Worm (Caenorhabditis elegans) whole organism, mixed stage, embryonic: Measurements from ENCODE around the gene aipr-1.

Experiments used
- M03D4.4 ChIP-seq: sonication (generic microtip); optimal IDR thresholded peaks from 2 replicates; lab custom pipeline; 2017; ENCODE audit warnings: mild to moderate bottlenecking, missing genetic modification characterization, missing compliant biosample characterization
- bed-3 ChIP-seq: fragments of 200-800 bp; sonication (Bioruptor generic); optimal IDR thresholded peaks from 3 replicates; lab custom pipeline; 2018; ENCODE audit warnings: mild to moderate bottlenecking, missing genetic modification characterization, moderate library complexity, missing compliant biosample characterization
- blmp-1 ChIP-seq: fragments of 150-350 bp; optimal IDR thresholded peaks from 2 replicates; lab custom pipeline; 2014; ENCODE audit warnings: missing biosample characterization, missing genetic modification characterization
- ceh-39 ChIP-seq: fragments of 150-350 bp; optimal IDR thresholded peaks from 2 replicates; lab custom pipeline; 2014; ENCODE audit warnings: missing biosample characterization, missing genetic modification characterization
- ceh-43 ChIP-seq: fragments of 200-800 bp; sonication (Bioruptor generic); optimal IDR thresholded peaks from 2 replicates; lab custom pipeline; 2018; ENCODE audit warnings: mild to moderate bottlenecking, missing genetic modification characterization, moderate library complexity, missing compliant biosample characterization
- ceh-83 ChIP-seq: fragments of 200-800 bp; sonication (Bioruptor generic); optimal IDR thresholded peaks from 2 replicates; lab custom pipeline; 2018; ENCODE audit warnings: mild to moderate bottlenecking, missing genetic modification characterization, missing compliant biosample characterization
- ces-1 ChIP-seq: fragments of 150-350 bp; optimal IDR thresholded peaks from 2 replicates; lab custom pipeline; 2014; ENCODE audit warnings: missing biosample characterization, missing genetic modification reagents, missing genetic modification characterization
- cnd-1 ChIP-seq: fragments of 200-800 bp; sonication (Bioruptor generic); optimal IDR thresholded peaks from 2 replicates; lab custom pipeline; 2018; ENCODE audit warnings: mild to moderate bottlenecking, missing genetic modification characterization, missing compliant biosample characterization
- drap-1 ChIP-seq: fragments of 200-800 bp; sonication (Bioruptor generic); optimal IDR thresholded peaks from 3 replicates; lab custom pipeline; 2018; ENCODE audit warnings: mild to moderate bottlenecking, missing genetic modification characterization, missing compliant biosample characterization
- elt-1 ChIP-seq: sonication (generic microtip); optimal IDR thresholded peaks from 2 replicates; lab custom pipeline; 2017; ENCODE audit warnings: missing genetic modification characterization, mild to moderate bottlenecking, missing compliant biosample characterization, antibody characterized with exemption, moderate library complexity, borderline replicate concordance; ENCODE audit not compliant: insufficient read depth
- elt-3 ChIP-seq: fragments of 150-350 bp; optimal IDR thresholded peaks from 2 replicates; lab custom pipeline; 2014; ENCODE audit warnings: missing biosample characterization, missing genetic modification characterization
- flh-1 ChIP-seq: fragments of 200-800 bp; sonication (Bioruptor generic); optimal IDR thresholded peaks from 2 replicates; lab custom pipeline; 2018; ENCODE audit warnings: mild to moderate bottlenecking, missing genetic modification characterization, moderate library complexity, missing compliant biosample characterization
- ham-2 ChIP-seq: fragments of 200-800 bp; sonication (Bioruptor generic); optimal IDR thresholded peaks from 2 replicates; lab custom pipeline; 2018; ENCODE audit warnings: mild to moderate bottlenecking, missing genetic modification characterization, missing compliant biosample characterization
- hlh-1 ChIP-seq: fragments of 150-350 bp; optimal IDR thresholded peaks from 2 replicates; lab custom pipeline; 2014; ENCODE audit warnings: missing biosample characterization, missing genetic modification reagents, missing genetic modification characterization
- lin-13 ChIP-seq: fragments of 150-350 bp; optimal IDR thresholded peaks from 2 replicates; lab custom pipeline; 2014; ENCODE audit warnings: missing biosample characterization, missing genetic modification characterization
- lin-32 ChIP-seq: fragments of 200-800 bp; sonication (Bioruptor generic); optimal IDR thresholded peaks from 2 replicates; lab custom pipeline; 2018; ENCODE audit warnings: mild to moderate bottlenecking, missing genetic modification characterization, missing compliant biosample characterization
- lsy-2 ChIP-seq: fragments of 150-350 bp; optimal IDR thresholded peaks from 2 replicates; lab custom pipeline; 2014; ENCODE audit warnings: missing biosample characterization, missing genetic modification characterization
- mab-5 ChIP-seq: fragments of 150-350 bp; optimal IDR thresholded peaks from 2 replicates; lab custom pipeline; 2014; ENCODE audit warnings: missing biosample characterization, missing genetic modification characterization
- mep-1 ChIP-seq: fragments of 150-350 bp; optimal IDR thresholded peaks from 2 replicates; lab custom pipeline; 2017; ENCODE audit warnings: missing biosample characterization, missing genetic modification reagents, missing genetic modification characterization, inconsistent platforms
- nhr-12 ChIP-seq: fragments of 150-350 bp; optimal IDR thresholded peaks from 2 replicates; lab custom pipeline; 2014; ENCODE audit warnings: missing biosample characterization, missing genetic modification characterization
- nhr-2 ChIP-seq: fragments of 150-350 bp; optimal IDR thresholded peaks from 2 replicates; lab custom pipeline; 2014; ENCODE audit warnings: missing biosample characterization, missing genetic modification characterization
- nhr-237 ChIP-seq: fragments of 150-350 bp; optimal IDR thresholded peaks from 2 replicates; lab custom pipeline; 2014; ENCODE audit warnings: missing biosample characterization, missing genetic modification characterization
- nhr-76 ChIP-seq: sonication (generic microtip); optimal IDR thresholded peaks from 2 replicates; lab custom pipeline; 2017; ENCODE audit warnings: missing biosample characterization, missing genetic modification characterization
- pha-4 ChIP-seq: fragments of 150-350 bp; optimal IDR thresholded peaks from 2 replicates; lab custom pipeline; 2018; ENCODE audit warnings: missing biosample characterization, missing genetic modification reagents, missing genetic modification characterization
- sem-2 ChIP-seq: fragments of 200-800 bp; sonication (Bioruptor generic); optimal IDR thresholded peaks from 2 replicates; lab custom pipeline; 2018; ENCODE audit warnings: mild to moderate bottlenecking, missing genetic modification characterization, missing compliant biosample characterization
- sptf-1 ChIP-seq: sonication (generic microtip); optimal IDR thresholded peaks from 2 replicates; lab custom pipeline; 2017; ENCODE audit warnings: mild to moderate bottlenecking, missing genetic modification characterization, moderate library complexity, missing compliant biosample characterization
- tbx-8 ChIP-seq: fragments of 200-800 bp; sonication (Bioruptor generic); optimal IDR thresholded peaks from 2 replicates; lab custom pipeline; 2018; ENCODE audit warnings: mild to moderate bottlenecking, missing genetic modification characterization, moderate library complexity, missing compliant biosample characterization
- unc-120 ChIP-seq: sonication (generic microtip); optimal IDR thresholded peaks from 2 replicates; lab custom pipeline; 2017; ENCODE audit warnings: missing genetic modification characterization, missing compliant biosample characterization; ENCODE audit not compliant: poor library complexity, severe bottlenecking
- unc-39 ChIP-seq: fragments of 150-350 bp; optimal IDR thresholded peaks from 2 replicates; lab custom pipeline; 2014; ENCODE audit warnings: missing biosample characterization, missing genetic modification characterization
- unc-62 ChIP-seq: fragments of 150-350 bp; optimal IDR thresholded peaks from 2 replicates; lab custom pipeline; 2014; ENCODE audit warnings: missing biosample characterization, missing genetic modification reagents, missing genetic modification characterization
- zip-8 ChIP-seq: fragments of 150-350 bp; optimal IDR thresholded peaks from 2 replicates; lab custom pipeline; 2014; ENCODE audit warnings: missing biosample characterization, missing genetic modification characterization
- ztf-11 ChIP-seq: fragments of 150-350 bp; optimal IDR thresholded peaks from 2 replicates; lab custom pipeline; 2014; ENCODE audit warnings: missing biosample characterization, missing genetic modification characterization

aipr-1 gene

DNA sequence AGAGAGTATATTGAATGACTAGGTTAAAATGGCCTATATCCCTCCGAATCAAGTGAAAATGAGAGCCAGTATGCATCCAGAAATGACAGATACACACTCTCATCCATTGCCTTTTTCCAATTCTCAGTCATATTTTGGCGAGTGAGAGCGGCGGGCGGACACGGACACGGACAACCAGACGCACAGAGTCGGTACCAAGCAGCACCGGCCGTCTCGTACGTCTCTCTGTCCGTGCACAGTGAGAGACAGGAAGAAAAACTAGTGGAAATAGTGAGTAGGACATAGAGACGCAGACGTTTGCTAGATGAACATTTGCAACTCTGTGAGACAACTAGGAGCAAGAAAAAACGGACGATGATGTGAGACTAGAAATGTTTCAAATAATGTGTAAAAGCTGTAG, 30.8 kb downstream of the aipr-1 start:
- TF ChIP-seq unc-39 (tag; lab: Kevin White, UChicago) = no peak
- no peak for TF ChIP-seq elt-1
- TF ChIP-seq unc-120 (tag; lab: Kevin White, UChicago) = peak; percentile 5
- TF ChIP-seq sem-2 = no peak
- no peak for TF ChIP-seq nhr-237 (tag; lab: Kevin White, UChicago)
- TF ChIP-seq M03D4.4 (tag; lab: Kevin White, UChicago) = no peak
- no peak for TF ChIP-seq hlh-1 (tag; lab: Kevin White, UChicago)
- TF ChIP-seq ces-1 (GFP tag; lab: Kevin White, UChicago) = no peak
- TF ChIP-seq zip-8 (tag; lab: Kevin White, UChicago) = no peak
- no peak for TF ChIP-seq ham-2 (GFP tag; lab: Kevin White, UChicago)
- no peak for TF ChIP-seq elt-3 (tag; lab: Kevin White, UChicago)
- no peak for TF ChIP-seq cnd-1 (tag; lab: Kevin White, UChicago)
- TF ChIP-seq sptf-1 (tag; lab: Kevin White, UChicago) = no peak
- TF ChIP-seq nhr-2 (tag; lab: Kevin White, UChicago) = peak; percentile 35
- no peak for TF ChIP-seq ceh-43 (GFP tag; lab: Kevin White, UChicago)
- TF ChIP-seq ztf-11 = no peak
- peak; percentile 7 for TF ChIP-seq unc-62 (GFP tag; lab: Kevin White, UChicago)
- peak; percentile 11 for TF ChIP-seq pha-4 (tag; lab: Kevin White, UChicago)
- TF ChIP-seq drap-1 (GFP tag; lab: Kevin White, UChicago) = no peak
- TF ChIP-seq lsy-2 (tag; lab: Kevin White, UChicago) = no peak
- TF ChIP-seq, all 35 proteins: peak for 4

ce11 chrII:6562203-6562867, 31.7 kb downstream of the aipr-1 start:
- no peak for TF ChIP-seq lsy-2 (tag; lab: Kevin White, UChicago)
- TF ChIP-seq sptf-1 (tag; lab: Kevin White, UChicago) = no peak
- no peak for TF ChIP-seq blmp-1 (tag; lab: Kevin White, UChicago)
- TF ChIP-seq elt-1 = no peak
- no peak for TF ChIP-seq lin-32 (GFP tag; lab: Kevin White, UChicago)
- no peak for TF ChIP-seq elt-3 (tag; lab: Kevin White, UChicago)

DNA sequence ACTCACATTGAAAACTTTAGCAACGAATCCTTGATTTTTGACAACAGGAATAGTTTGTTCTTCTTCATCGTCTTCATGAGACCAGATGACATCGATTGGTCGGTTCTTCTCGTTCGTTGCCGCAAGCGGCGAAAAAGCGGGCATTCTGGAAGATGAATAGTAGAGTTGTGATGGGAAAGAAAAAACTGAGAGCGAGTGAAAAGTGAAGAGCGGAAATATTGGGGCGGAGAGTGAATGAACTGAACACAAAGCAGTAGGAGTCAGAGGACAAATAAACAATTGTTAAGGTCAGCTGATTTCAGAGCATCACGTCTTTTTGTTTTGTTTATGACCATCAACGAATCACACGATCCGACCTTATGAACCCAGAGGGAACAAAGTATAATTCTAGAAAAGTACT, 32.8 kb downstream of the aipr-1 start, which contains the start of gene F18C5.10:
Gene F18C5.10, minus strand, starts transcription at position 145 of the 400 bp plus-strand sequence.
- no peak for TF ChIP-seq nhr-12 (tag; lab: Kevin White, UChicago)
- TF ChIP-seq ceh-39 = no peak
- TF ChIP-seq bed-3 (GFP tag; lab: Kevin White, UChicago) = no peak
- no peak for TF ChIP-seq flh-1 (GFP tag; lab: Kevin White, UChicago)
- TF ChIP-seq mab-5 (tag; lab: Kevin White, UChicago) = no peak
- no peak for TF ChIP-seq lin-32 (GFP tag; lab: Kevin White, UChicago)
- no peak for TF ChIP-seq zip-8 (tag; lab: Kevin White, UChicago)
- no peak for TF ChIP-seq pha-4 (tag; lab: Kevin White, UChicago)
- no peak for TF ChIP-seq elt-3 (tag; lab: Kevin White, UChicago)
- no peak for TF ChIP-seq hlh-1 (tag; lab: Kevin White, UChicago)
- TF ChIP-seq lin-13 (tag; lab: Kevin White, UChicago) = no peak
- TF ChIP-seq elt-1 = no peak
- TF ChIP-seq cnd-1 (tag; lab: Kevin White, UChicago) = no peak
- no peak for TF ChIP-seq ham-2 (GFP tag; lab: Kevin White, UChicago)
- TF ChIP-seq unc-120 (tag; lab: Kevin White, UChicago) = no peak
- no peak for TF ChIP-seq ztf-11
- TF ChIP-seq sptf-1 (tag; lab: Kevin White, UChicago) = no peak
- TF ChIP-seq tbx-8 (GFP tag; lab: Kevin White, UChicago) = no peak

- no peak for TF ChIP-seq mep-1
Observed at ce11 chrII:6560291-6560690, 33.8 kb downstream of the aipr-1 start.

- TF ChIP-seq bed-3 (GFP tag; lab: Kevin White, UChicago) (no peak), blmp-1 (tag; lab: Kevin White, UChicago) (no peak), ceh-83 (GFP tag; lab: Kevin White, UChicago) (no peak), elt-3 (tag; lab: Kevin White, UChicago) (no peak), drap-1 (GFP tag; lab: Kevin White, UChicago) (no peak), nhr-76 (tag; lab: Kevin White, UChicago) (no peak), elt-1 (no peak), tbx-8 (GFP tag; lab: Kevin White, UChicago) (no peak), sptf-1 (tag; lab: Kevin White, UChicago) (no peak), zip-8 (tag; lab: Kevin White, UChicago) (no peak), ceh-39 (no peak), nhr-12 (tag; lab: Kevin White, UChicago) (no peak), ham-2 (GFP tag; lab: Kevin White, UChicago) (no peak), ceh-43 (GFP tag; lab: Kevin White, UChicago) (no peak)
Observed at ce11 chrII:6558887-6559286, 35.2 kb downstream of the aipr-1 start.
